Worm (Caenorhabditis elegans) whole organism, late embryonic: Measurements from ENCODE around the gene F28A10.1.
"Not testable (repeated sequence)": the region's sequence is repeated elsewhere in the genome, so short reads cannot be mapped to it uniquely, and the experiment has no call there.

ENCODE experiments used
- C08G9.2 ChIP-seq: sonication (generic microtip); optimal IDR thresholded peaks from 2 replicates; lab custom pipeline; 2016; ENCODE audit warnings: mild to moderate bottlenecking, missing genetic modification characterization, moderate library complexity, missing compliant biosample characterization
- C38D4.7 ChIP-seq: fragments of 200-800 bp; sonication (Bioruptor generic); optimal IDR thresholded peaks from 2 replicates; lab custom pipeline; 2018; ENCODE audit warnings: mild to moderate bottlenecking, missing genetic modification characterization, moderate library complexity, missing compliant biosample characterization
- T23F11.4 ChIP-seq: fragments of 200-800 bp; sonication (Bioruptor generic); optimal IDR thresholded peaks from 2 replicates; lab custom pipeline; 2018; ENCODE audit warnings: mild to moderate bottlenecking, missing genetic modification characterization, missing compliant biosample characterization
- ahr-1 ChIP-seq: sonication (generic microtip); optimal IDR thresholded peaks from 2 replicates; lab custom pipeline; 2016; ENCODE audit warnings: missing genetic modification characterization, missing compliant biosample characterization
- ama-1 ChIP-seq: fragments of 150-350 bp; optimal IDR thresholded peaks from 2 replicates; lab custom pipeline; 2014
- ceh-18 ChIP-seq: sonication (generic microtip); optimal IDR thresholded peaks from 2 replicates; lab custom pipeline; 2016; ENCODE audit warnings: missing genetic modification characterization, missing compliant biosample characterization
- ceh-30 ChIP-seq: fragments of 150-350 bp; optimal IDR thresholded peaks from 2 replicates; lab custom pipeline; 2014; ENCODE audit warnings: missing biosample characterization, missing genetic modification characterization
- ceh-45 ChIP-seq: fragments of 200-800 bp; sonication (Bioruptor generic); IDR thresholded peaks from 2 replicates; pipeline ENCODE4 v1.3.6; 2022; ENCODE audit warnings: missing genetic modification reagents, missing genetic modification characterization, missing compliant biosample characterization
- che-1 ChIP-seq: sonication (generic microtip); optimal IDR thresholded peaks from 2 replicates; lab custom pipeline; 2016; ENCODE audit warnings: mild to moderate bottlenecking, missing genetic modification characterization, missing compliant biosample characterization
- dmd-4 ChIP-seq: sonication (generic microtip); optimal IDR thresholded peaks from 2 replicates; lab custom pipeline; 2016; ENCODE audit warnings: borderline replicate concordance, missing genetic modification characterization, missing compliant biosample characterization
- eyg-1 ChIP-seq: sonication (generic microtip); optimal IDR thresholded peaks from 2 replicates; lab custom pipeline; 2016; ENCODE audit warnings: missing genotype, missing genetic modification characterization, missing compliant biosample characterization
- fax-1 ChIP-seq: sonication (generic microtip); optimal IDR thresholded peaks from 2 replicates; lab custom pipeline; 2016; ENCODE audit warnings: missing genotype, missing genetic modification characterization, missing compliant biosample characterization
- fkh-6 ChIP-seq: sonication (generic microtip); optimal IDR thresholded peaks from 2 replicates; lab custom pipeline; 2016; ENCODE audit warnings: missing genetic modification characterization, missing compliant biosample characterization
- gmeb-2 ChIP-seq: sonication (generic microtip); optimal IDR thresholded peaks from 2 replicates; lab custom pipeline; 2016; ENCODE audit warnings: missing genetic modification characterization, inconsistent platforms, missing compliant biosample characterization
- hlh-15 ChIP-seq: sonication (generic microtip); optimal IDR thresholded peaks from 2 replicates; lab custom pipeline; 2016; ENCODE audit warnings: missing genetic modification characterization, missing compliant biosample characterization
- hlh-30 ChIP-seq: sonication (generic microtip); optimal IDR thresholded peaks from 2 replicates; lab custom pipeline; 2017; ENCODE audit warnings: antibody characterized with exemption, missing genetic modification characterization, missing compliant biosample characterization; ENCODE audit not compliant: insufficient read depth
- lim-6 ChIP-seq: sonication (generic microtip); optimal IDR thresholded peaks from 2 replicates; lab custom pipeline; 2016; ENCODE audit warnings: missing genetic modification characterization, missing compliant biosample characterization
- nfya-1 ChIP-seq: sonication (generic microtip); optimal IDR thresholded peaks from 2 replicates; lab custom pipeline; 2017; ENCODE audit warnings: missing genetic modification characterization, mild to moderate bottlenecking, missing compliant biosample characterization, antibody characterized with exemption, moderate library complexity
- odd-2 ChIP-seq: sonication (generic microtip); optimal IDR thresholded peaks from 2 replicates; lab custom pipeline; 2017; ENCODE audit warnings: antibody characterized with exemption, mild to moderate bottlenecking, missing genetic modification characterization, missing compliant biosample characterization
- pat-9 ChIP-seq: fragments of 200-800 bp; sonication (Bioruptor generic); optimal IDR thresholded peaks from 2 replicates; lab custom pipeline; 2018; ENCODE audit warnings: mild to moderate bottlenecking, missing genetic modification characterization, moderate library complexity, missing compliant biosample characterization
- pax-1 ChIP-seq: fragments of 150-350 bp; optimal IDR thresholded peaks from 2 replicates; lab custom pipeline; 2014; ENCODE audit warnings: missing biosample characterization, missing genetic modification characterization
- pqm-1 ChIP-seq: sonication (generic microtip); optimal IDR thresholded peaks from 2 replicates; lab custom pipeline; 2016; ENCODE audit warnings: missing genetic modification characterization, missing compliant biosample characterization
- syd-9 ChIP-seq: sonication (generic microtip); optimal IDR thresholded peaks from 2 replicates; lab custom pipeline; 2016; ENCODE audit warnings: mild to moderate bottlenecking, missing genetic modification characterization, moderate library complexity, missing compliant biosample characterization
- tbx-2 ChIP-seq: sonication (generic microtip); optimal IDR thresholded peaks from 2 replicates; lab custom pipeline; 2016; ENCODE audit warnings: missing genetic modification characterization, missing compliant biosample characterization
- tbx-7 ChIP-seq: sonication (generic microtip); optimal IDR thresholded peaks from 2 replicates; lab custom pipeline; 2016; ENCODE audit warnings: missing genotype, missing genetic modification characterization, missing compliant biosample characterization
- ttx-3 ChIP-seq: sonication (generic microtip); optimal IDR thresholded peaks from 2 replicates; lab custom pipeline; 2016; ENCODE audit warnings: missing genetic modification reagents, missing genetic modification characterization, missing compliant biosample characterization
- unc-42 ChIP-seq: sonication (generic microtip); optimal IDR thresholded peaks from 2 replicates; lab custom pipeline; 2016; ENCODE audit warnings: missing genotype, missing genetic modification characterization, missing compliant biosample characterization
- unc-55 ChIP-seq: sonication (generic microtip); optimal IDR thresholded peaks from 2 replicates; lab custom pipeline; 2017; ENCODE audit warnings: missing biosample characterization, missing genetic modification reagents, missing genetic modification characterization
- zip-5 ChIP-seq: sonication (generic microtip); optimal IDR thresholded peaks from 2 replicates; lab custom pipeline; 2016; ENCODE audit warnings: missing genetic modification characterization, missing compliant biosample characterization

The F28A10.1 gene

DNA sequence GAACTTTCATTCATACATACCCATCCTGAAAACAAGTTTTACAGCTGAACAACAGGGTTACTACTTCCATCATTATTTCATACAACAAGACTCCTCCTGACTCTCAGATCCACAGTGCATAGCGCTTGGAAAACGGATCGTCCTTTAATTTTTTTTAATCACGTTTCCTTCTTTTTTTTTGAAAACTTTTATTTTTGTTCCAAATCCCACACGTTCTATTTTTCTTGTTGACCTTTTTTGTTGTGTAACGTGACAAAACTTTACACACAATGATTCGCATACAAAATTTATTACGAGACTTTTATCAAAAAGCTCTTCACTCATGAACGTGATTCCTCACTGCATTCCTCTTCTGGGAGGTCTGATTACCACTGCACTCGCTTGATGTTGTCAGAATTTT, 14.5 kb downstream of the F28A10.1 start, which contains the start of gene clc-33:
clc-33 (plus strand) TSS at position 301 of the 400 bp plus-strand sequence.
- TF ChIP-seq unc-55 (GFP tag; lab: Kevin White, UChicago): no peak
- TF ChIP-seq pat-9 (tag; lab: Kevin White, UChicago): no peak
- no peak for TF ChIP-seq fax-1 (tag; lab: Kevin White, UChicago)
- no peak for TF ChIP-seq ceh-30 (tag; lab: Kevin White, UChicago)
- TF ChIP-seq dmd-4 (tag; lab: Kevin White, UChicago): no peak
- TF ChIP-seq ceh-45 (GFP tag; lab: Robert Waterston, UW): no peak
- TF ChIP-seq unc-42 (tag; lab: Kevin White, UChicago): no peak
- no peak for TF ChIP-seq fkh-6 (tag; lab: Kevin White, UChicago)
- TF ChIP-seq ceh-18 (tag; lab: Kevin White, UChicago): no peak
- no peak for TF ChIP-seq syd-9 (tag; lab: Kevin White, UChicago)
- no peak for TF ChIP-seq T23F11.4 (GFP tag; lab: Kevin White, UChicago)
- TF ChIP-seq, all 69 proteins: peak for 0

DNA sequence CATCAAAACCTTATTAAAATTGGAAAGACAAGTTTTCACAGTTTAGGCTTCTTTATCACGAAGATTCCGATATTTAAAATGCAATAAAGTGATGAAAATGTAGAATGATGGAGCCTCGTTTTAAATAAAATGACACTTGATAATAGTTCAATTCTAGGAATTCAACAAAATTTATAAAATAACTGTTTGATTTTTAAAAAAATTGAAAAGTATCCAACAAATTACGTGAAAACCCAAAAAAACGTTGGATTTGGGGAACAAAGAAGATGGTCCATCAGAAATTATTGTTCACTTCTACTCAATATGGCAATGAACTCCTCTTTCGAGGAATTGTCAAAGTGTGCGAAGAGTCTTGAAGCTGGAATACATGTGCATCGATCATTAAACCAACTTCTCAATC, 18.4 kb downstream of the F28A10.1 start, which contains the start of gene F28A10.4:
F28A10.4 (plus strand) TSS at position 301 of the 400 bp plus-strand sequence.
- TF ChIP-seq tbx-7 (tag; lab: Kevin White, UChicago): no peak
- TF ChIP-seq odd-2: no peak

DNA sequence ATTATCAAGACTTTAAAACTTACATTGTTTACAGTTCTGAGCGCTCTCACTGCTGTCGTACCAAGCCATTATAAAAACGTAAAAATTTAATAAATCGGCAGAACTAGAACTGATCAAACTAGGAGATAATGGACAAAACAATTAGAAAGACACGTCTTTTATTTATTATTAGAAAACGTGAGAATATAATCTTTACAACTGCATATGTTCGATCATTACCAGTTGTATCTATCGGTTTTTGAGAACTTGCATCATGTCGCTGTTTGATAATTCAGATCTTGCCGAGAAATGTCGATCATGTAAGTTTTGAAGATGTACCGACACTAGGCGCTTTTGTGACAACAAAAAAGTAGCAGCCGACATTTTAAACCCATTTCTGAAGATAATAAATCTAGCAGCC, 20.0 kb downstream of the F28A10.1 start, which contains the start of gene F28A10.7:
F28A10.7 (minus strand) TSS at position 101 of the 400 bp plus-strand sequence.
- no peak for TF ChIP-seq T23F11.4 (GFP tag; lab: Kevin White, UChicago)
- TF ChIP-seq tbx-7 (tag; lab: Kevin White, UChicago): no peak
- no peak for TF ChIP-seq ahr-1

DNA sequence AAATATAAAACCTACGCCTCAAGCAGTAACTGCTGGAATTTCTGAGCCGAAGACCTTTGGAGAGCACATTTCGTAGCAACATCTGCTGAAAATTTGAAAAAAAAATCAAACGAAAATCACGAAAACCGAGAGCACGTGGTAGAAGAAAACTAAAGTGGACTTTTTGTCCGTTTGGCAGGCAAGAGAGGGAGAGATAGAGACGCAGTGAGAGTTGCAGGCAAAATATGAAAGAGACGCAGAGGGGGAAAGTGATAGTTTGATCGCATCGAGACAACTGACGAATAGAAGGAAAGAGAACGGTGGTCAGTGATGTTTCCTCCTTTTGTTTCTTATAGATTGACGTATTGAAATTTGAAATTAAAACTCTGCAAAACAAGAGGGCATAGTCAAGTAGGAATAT, 22.9 kb downstream of the F28A10.1 start, which contains the start of the genes acdh-9 and F28A10.13:
acdh-9 (minus strand) TSS at position 85 of the 400 bp plus-strand sequence.
F28A10.13 (plus strand) TSS at position 294 of the 400 bp plus-strand sequence.
- TF ChIP-seq unc-55 (GFP tag; lab: Kevin White, UChicago): peak; percentile 81
- TF ChIP-seq nfya-1 (tag; lab: Kevin White, UChicago): peak; percentile 43
- TF ChIP-seq hlh-30 (tag; lab: Kevin White, UChicago): peak; percentile 35
- no peak for TF ChIP-seq gmeb-2 (tag; lab: Kevin White, UChicago)
- TF ChIP-seq ceh-18 (tag; lab: Kevin White, UChicago): peak; percentile 10
- no peak for TF ChIP-seq ama-1 (lab: Kevin White, UChicago)
- TF ChIP-seq C38D4.7: no peak
- TF ChIP-seq, all 69 proteins: peak for 4

DNA sequence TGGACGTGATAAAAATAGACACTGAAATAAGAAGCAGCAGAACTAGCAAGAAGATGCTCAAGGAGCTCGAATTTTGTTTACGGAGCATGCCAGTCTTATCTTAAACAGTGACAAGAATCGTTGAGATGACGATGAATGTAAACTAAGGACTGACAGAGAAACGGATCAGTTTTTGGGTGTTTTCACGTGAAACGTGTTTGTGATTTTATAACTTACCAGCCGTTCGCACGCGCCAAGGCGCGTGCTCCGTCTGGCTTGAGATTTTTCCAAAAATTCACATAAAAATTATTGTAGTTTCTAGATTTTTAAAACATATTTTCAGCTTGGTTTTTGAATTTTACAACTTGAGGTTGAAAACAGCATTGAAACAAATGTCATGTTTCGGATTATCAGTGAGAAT, 24.9 kb downstream of the F28A10.1 start, which contains the start of gene F28A10.5:
F28A10.5 (minus strand) TSS at position 101 of the 400 bp plus-strand sequence.
- not testable (repeated sequence) for TF ChIP-seq zip-5, pat-9, pax-1 (tag; lab: Kevin White, UChicago)

DNA sequence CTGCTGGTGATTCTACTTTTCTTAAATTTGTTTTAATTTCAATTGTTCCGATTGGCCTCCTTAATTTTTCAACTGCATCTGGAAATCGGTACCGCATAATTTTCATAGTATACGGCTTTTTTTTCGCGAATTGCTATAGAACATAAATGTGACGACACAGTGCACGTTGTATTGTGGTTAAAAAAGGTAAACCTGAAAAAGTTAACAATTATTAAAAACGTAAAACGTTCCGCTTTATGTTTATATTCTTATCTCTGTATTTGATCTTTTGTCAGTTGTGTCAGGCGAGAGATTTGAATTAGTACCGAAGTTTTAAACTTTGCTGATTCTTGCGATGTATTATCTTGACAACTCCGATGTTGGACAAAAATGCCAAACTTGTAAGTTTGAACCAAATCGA, 35.9 kb downstream of the F28A10.1 start, which contains the start of gene Y46B2A.4:
Y46B2A.4 (plus strand) TSS at position 301 of the 400 bp plus-strand sequence.
- no peak for TF ChIP-seq pqm-1 (tag; lab: Kevin White, UChicago)
- TF ChIP-seq ttx-3 (tag; lab: Kevin White, UChicago): no peak
- no peak for TF ChIP-seq tbx-2 (tag; lab: Kevin White, UChicago)
- no peak for TF ChIP-seq eyg-1 (tag; lab: Kevin White, UChicago)
- TF ChIP-seq lim-6 (tag; lab: Kevin White, UChicago): no peak
- no peak for TF ChIP-seq che-1 (tag; lab: Kevin White, UChicago)
- TF ChIP-seq fkh-6 (tag; lab: Kevin White, UChicago): no peak
- no peak for TF ChIP-seq hlh-15 (tag; lab: Kevin White, UChicago)
- no peak for TF ChIP-seq C08G9.2 (tag; lab: Kevin White, UChicago)
- TF ChIP-seq, all 69 proteins: peak for 0
